Worm (Caenorhabditis elegans) whole organism, young adult: Measurements from ENCODE around the gene Y6E2A.4.

Experiments
- egl-18 ChIP-seq: fragments of 200-800 bp; sonication (Bioruptor generic); IDR thresholded peaks from 2 replicates; pipeline ENCODE4 v1.3.6; 2022; ENCODE audit warnings: missing genetic modification reagents, missing genetic modification characterization, missing compliant biosample characterization
- rcor-1 ChIP-seq: fragments of 200-800 bp; sonication (Bioruptor generic); IDR thresholded peaks from 2 replicates; pipeline ENCODE4 v1.3.6; 2022; ENCODE audit warnings: missing genetic modification reagents, missing genetic modification characterization, missing compliant biosample characterization
- sea-2 ChIP-seq: fragments of 200-800 bp; sonication (Bioruptor generic); IDR thresholded peaks from 2 replicates; pipeline ENCODE4 v1.3.6; 2022; ENCODE audit warnings: missing genetic modification characterization, missing compliant biosample characterization
- unc-62 ChIP-seq: fragments of 150-350 bp; optimal IDR thresholded peaks from 2 replicates; lab custom pipeline; 2014; ENCODE audit warnings: missing biosample characterization, missing genetic modification reagents, missing genetic modification characterization
- ztf-26 ChIP-seq: sonication (generic microtip); optimal IDR thresholded peaks from 2 replicates; lab custom pipeline; 2017; ENCODE audit warnings: missing genetic modification characterization, missing compliant biosample characterization

DNA sequence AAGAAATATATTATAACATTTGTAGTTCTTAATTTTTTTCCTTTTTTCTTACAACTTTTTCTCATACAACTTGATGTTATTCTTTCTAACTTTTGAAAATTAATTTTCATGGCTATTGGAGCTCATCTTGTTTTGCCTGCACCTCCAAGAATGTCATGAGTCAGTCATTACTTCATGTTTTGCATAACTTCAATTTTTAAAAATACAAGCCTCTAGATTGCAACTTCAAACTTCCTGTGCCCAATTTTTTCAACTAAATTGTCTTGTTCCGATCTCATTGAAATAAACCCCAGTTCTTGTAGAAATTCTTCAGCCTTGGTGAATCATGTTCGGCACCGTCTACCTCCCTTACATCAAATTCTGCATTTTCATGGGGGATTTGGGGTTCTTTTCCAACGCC lies 41.9 kb upstream of the Y6E2A.4 start, which contains the start of gene str-9:
- TF ChIP-seq rcor-1 (GFP tag; lab: Robert Waterston, UW) (no peak), egl-18 (GFP tag; lab: Robert Waterston, UW) (no peak), sea-2 (GFP tag; lab: Robert Waterston, UW) (no peak), unc-62 (GFP tag; lab: Kevin White, UChicago) (no peak), ztf-26 (no peak)
